Worm (Caenorhabditis elegans): ENCODE measurements around the gene T06E8.8.

Gene T06E8.8

DNA sequence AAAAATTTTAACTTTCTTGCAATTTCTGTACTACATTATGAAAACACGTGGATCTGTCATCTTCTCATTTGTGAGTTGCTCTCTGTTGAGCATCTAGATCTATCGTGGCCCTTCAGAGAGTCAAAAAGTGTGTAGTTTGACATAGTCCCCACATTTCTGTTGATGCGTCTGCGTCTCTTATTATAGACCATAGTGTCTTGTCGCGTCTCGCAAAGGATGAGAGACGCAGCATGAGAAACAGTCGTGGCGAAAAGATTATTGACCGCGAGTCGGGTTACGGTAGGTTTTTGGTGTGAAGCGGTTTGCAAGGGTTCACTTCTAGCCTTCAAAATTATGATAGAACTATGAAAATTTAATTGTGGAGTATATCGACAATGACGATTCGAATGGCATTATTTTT is 1.3 kb upstream of the T06E8.8 start (continued):
- no peak for TF ChIP-seq ces-1 (GFP tag; optimal IDR thresholded peaks at IDR 0.05)

ce11 chrV:10044735-10045134 is 1.2 kb downstream of the T06E8.8 start:
- TF ChIP-seq nhr-42 (GFP tag; IDR thresholded peaks at IDR 0.05) (no peak), aha-1 (tag) (peak; percentile 29)

ce11 chrV:10046503-10046902 is 3.0 kb downstream of the T06E8.8 start:
- TF ChIP-seq mdl-1 (tag; optimal IDR thresholded peaks at IDR 0.05) (no peak), dmd-9 (GFP tag; IDR thresholded peaks at IDR 0.05) (no peak), aha-1 (tag) (peak; percentile 86), nhr-25 (tag; optimal IDR thresholded peaks at IDR 0.05; ENCODE audit: borderline replicate concordance, insufficient read depth) (peak; percentile 43), lir-3 (tag; optimal IDR thresholded peaks at IDR 0.05) (no peak), mes-2 (tag; optimal IDR thresholded peaks at IDR 0.05; ENCODE audit: poor library complexity, severe bottlenecking) (no peak), ZK337.2 (GFP tag; IDR thresholded peaks at IDR 0.05) (no peak), fkh-10 (GFP tag; optimal IDR thresholded peaks at IDR 0.05) (no peak), mep-1 (tag; optimal IDR thresholded peaks at IDR 0.05) (peak; percentile 22), unc-39 (tag; optimal IDR thresholded peaks at IDR 0.05) (no peak), lsy-2 (tag; optimal IDR thresholded peaks at IDR 0.05) (no peak), T26A8.4 (GFP tag; IDR thresholded peaks at IDR 0.05) (0 out of 2 replicates have a peak, but pooled peaks have one; percentile 19), mxl-3 (GFP tag; optimal IDR thresholded peaks at IDR 0.05) (no peak), Y5F2A.4 (GFP tag; optimal IDR thresholded peaks at IDR 0.05) (no peak), ces-1 (GFP tag; optimal IDR thresholded peaks at IDR 0.05) (no peak), Y75B8A.6 (GFP tag; IDR thresholded peaks at IDR 0.05) (no peak), ceh-20 (GFP tag; IDR thresholded peaks at IDR 0.05) (no peak), F44E2.7 (GFP tag; IDR thresholded peaks at IDR 0.05) (no peak), ama-1 (optimal IDR thresholded peaks at IDR 0.05) (peak; percentile 56), ceh-62 (tag; optimal IDR thresholded peaks at IDR 0.05) (no peak), egl-27 (tag; optimal IDR thresholded peaks at IDR 0.05) (no peak), lin-38 (GFP tag; IDR thresholded peaks at IDR 0.05) (no peak), Y48G9A.11 (GFP tag; IDR thresholded peaks at IDR 0.05) (no peak), aly-2 (tag; optimal IDR thresholded peaks at IDR 0.05) (no peak), pqm-1 (tag; optimal IDR thresholded peaks at IDR 0.05) (no peak), ZK546.5 (tag; optimal IDR thresholded peaks at IDR 0.05) (no peak), ztf-7 (tag; optimal IDR thresholded peaks at IDR 0.05) (no peak), nhr-111 (GFP tag; optimal IDR thresholded peaks at IDR 0.05) (no peak), ceh-82 (tag; optimal IDR thresholded peaks at IDR 0.05) (no peak), nhr-76 (tag; optimal IDR thresholded peaks at IDR 0.05) (no peak), nhr-48 (tag; optimal IDR thresholded peaks at IDR 0.05) (no peak), dmd-8 (GFP tag; IDR thresholded peaks at IDR 0.05) (0 out of 2 replicates have a peak, but pooled peaks have one; percentile 25), mdt-29 (GFP tag; IDR thresholded peaks at IDR 0.05) (no peak), duxl-1 (tag; optimal IDR thresholded peaks at IDR 0.05; ENCODE audit: poor library complexity) (no peak), lin-39 (tag; optimal IDR thresholded peaks at IDR 0.05) (no peak), nhr-77 (tag; optimal IDR thresholded peaks at IDR 0.05) (no peak), F37D6.2 (tag; optimal IDR thresholded peaks at IDR 0.05) (no peak), nhr-102 (tag; optimal IDR thresholded peaks at IDR 0.05) (no peak), lin-29 (GFP tag; IDR thresholded peaks at IDR 0.05) (no peak), zip-2 (tag; optimal IDR thresholded peaks at IDR 0.05) (no peak), nhr-28 (tag; optimal IDR thresholded peaks at IDR 0.05) (peak; percentile 16), Y105C5A.15 (GFP tag; IDR thresholded peaks at IDR 0.05) (no peak), zip-11 (GFP tag; IDR thresholded peaks at IDR 0.05) (no peak), ceh-32 (tag; optimal IDR thresholded peaks at IDR 0.05; ENCODE audit: poor library complexity) (no peak), nhr-42 (GFP tag; IDR thresholded peaks at IDR 0.05) (no peak), arid-1 (GFP tag; conservative IDR thresholded peaks at IDR 0.05) (no peak), T20F7.1 (GFP tag; optimal IDR thresholded peaks at IDR 0.05) (no peak), php-3 (GFP tag; IDR thresholded peaks at IDR 0.05) (no peak), snpc-4 (tag; optimal IDR thresholded peaks at IDR 0.05) (no peak)

Data from whole organism, L4 larva.